Fruit fly (Drosophila melanogaster) whole organism, prepupa: Measurements from ENCODE around the gene t.
A peak's percentile ranks its signal among the peaks of the same experiment; 100 is the strongest.

Source experiments
- CG10631 ChIP-seq: fragments of 200-800 bp; sonication (Bioruptor generic); optimal IDR thresholded peaks from 2 replicates; lab custom pipeline; 2016; ENCODE audit warnings: missing biosample characterization, missing genetic modification characterization
- CG10669 ChIP-seq: fragments of 200-800 bp; sonication (Bioruptor generic); optimal IDR thresholded peaks from 3 replicates; lab custom pipeline; 2018; ENCODE audit warnings: missing biosample characterization, mild to moderate bottlenecking, missing genetic modification characterization, moderate library complexity
- CG11294 ChIP-seq: fragments of 200-800 bp; sonication (Bioruptor generic); IDR thresholded peaks from 2 replicates; pipeline ENCODE4 v1.3.6; 2022; ENCODE audit warnings: missing biosample characterization, missing genetic modification characterization
- CG11762 ChIP-seq: fragments of 200-800 bp; sonication (Bioruptor generic); optimal IDR thresholded peaks from 3 replicates; lab custom pipeline; 2016; ENCODE audit warnings: missing biosample characterization, missing genetic modification characterization; ENCODE audit not compliant: insufficient read depth
- CG11902 ChIP-seq: fragments of 200-800 bp; sonication (Bioruptor generic); optimal IDR thresholded peaks from 3 replicates; lab custom pipeline; 2016; ENCODE audit warnings: missing biosample characterization, missing genetic modification characterization
- CG15336 ChIP-seq: fragments of 200-800 bp; sonication (Bioruptor generic); IDR thresholded peaks from 2 replicates; pipeline ENCODE4 v1.3.6; 2022; ENCODE audit warnings: missing biosample characterization, missing genetic modification characterization
- CG1621 ChIP-seq: fragments of 200-800 bp; sonication (Bioruptor generic); optimal IDR thresholded peaks from 3 replicates; lab custom pipeline; 2018; ENCODE audit warnings: missing biosample characterization, mild to moderate bottlenecking, missing genetic modification characterization
- CG16779 ChIP-seq: fragments of 200-800 bp; sonication (Bioruptor generic); optimal IDR thresholded peaks from 3 replicates; lab custom pipeline; 2017; ENCODE audit warnings: missing biosample characterization, mild to moderate bottlenecking, missing genetic modification characterization
- CG3032 ChIP-seq: fragments of 200-800 bp; optimal IDR thresholded peaks from 2 replicates; lab custom pipeline; 2019; ENCODE audit warnings: missing biosample characterization, mild to moderate bottlenecking, missing genetic modification characterization, moderate library complexity
- CG31627 ChIP-seq: fragments of 200-800 bp; sonication (Bioruptor generic); optimal IDR thresholded peaks from 3 replicates; lab custom pipeline; 2016; ENCODE audit warnings: missing biosample characterization, missing genetic modification characterization
- CG34406 ChIP-seq: fragments of 200-800 bp; sonication (Bioruptor generic); optimal IDR thresholded peaks from 3 replicates; lab custom pipeline; 2016; ENCODE audit warnings: missing biosample characterization, missing genetic modification characterization
- CG3919 ChIP-seq: fragments of 200-800 bp; sonication (Bioruptor generic); optimal IDR thresholded peaks from 3 replicates; lab custom pipeline; 2016; ENCODE audit warnings: missing biosample characterization, missing genetic modification characterization
- CG4318 ChIP-seq: fragments of 200-800 bp; sonication (Bioruptor generic); optimal IDR thresholded peaks from 3 replicates; lab custom pipeline; 2017; ENCODE audit warnings: missing biosample characterization, mild to moderate bottlenecking, missing genetic modification characterization
- CG6276 ChIP-seq: fragments of 200-800 bp; sonication (Bioruptor generic); optimal IDR thresholded peaks from 2 replicates; lab custom pipeline; 2017; ENCODE audit warnings: missing biosample characterization, mild to moderate bottlenecking, missing genetic modification characterization
- CG6792 ChIP-seq: fragments of 200-800 bp; sonication (Bioruptor generic); optimal IDR thresholded peaks from 3 replicates; lab custom pipeline; 2016; ENCODE audit warnings: missing biosample characterization, missing genetic modification characterization
- CG6808 ChIP-seq: fragments of 200-800 bp; sonication (Bioruptor generic); optimal IDR thresholded peaks from 3 replicates; lab custom pipeline; 2017; ENCODE audit warnings: missing biosample characterization, missing genetic modification characterization, mild to moderate bottlenecking, moderate library complexity, missing genetic modification reagents
- CG6854 ChIP-seq: fragments of 200-800 bp; sonication (Bioruptor generic); optimal IDR thresholded peaks from 2 replicates; lab custom pipeline; 2017; ENCODE audit warnings: missing biosample characterization, mild to moderate bottlenecking, missing genetic modification characterization
- CG7368 ChIP-seq: fragments of 200-800 bp; sonication (Bioruptor generic); optimal IDR thresholded peaks from 3 replicates; lab custom pipeline; 2016; ENCODE audit warnings: missing biosample characterization, missing genetic modification characterization
- CG8119 ChIP-seq: fragments of 200-800 bp; sonication (Bioruptor generic); IDR thresholded peaks from 3 replicates; pipeline ENCODE4 v1.3.6; 2022; ENCODE audit warnings: missing biosample characterization, missing genetic modification characterization
- CG8632 ChIP-seq: fragments of 200-800 bp; sonication (Bioruptor generic); optimal IDR thresholded peaks from 3 replicates; lab custom pipeline; 2016; ENCODE audit warnings: missing biosample characterization, missing genetic modification characterization
- CG9139 ChIP-seq: fragments of 200-800 bp; sonication (Bioruptor generic); optimal IDR thresholded peaks from 3 replicates; lab custom pipeline; 2017; ENCODE audit warnings: missing biosample characterization, mild to moderate bottlenecking, missing genetic modification characterization
- Eip78C ChIP-seq: fragments of 200-800 bp; sonication (Bioruptor generic); peaks from one replicate; lab custom pipeline; 2016; ENCODE audit warnings: missing biosample characterization, missing genetic modification characterization
- Ets21C ChIP-seq: fragments of 200-800 bp; sonication (Bioruptor generic); optimal IDR thresholded peaks from 3 replicates; lab custom pipeline; 2016; ENCODE audit warnings: missing biosample characterization, missing genetic modification characterization
- Ets96B ChIP-seq: fragments of 200-800 bp; optimal IDR thresholded peaks from 2 replicates; lab custom pipeline; 2019; ENCODE audit warnings: missing biosample characterization, mild to moderate bottlenecking, missing genetic modification characterization, moderate library complexity
- Gug ChIP-seq: fragments of 200-800 bp; sonication (Bioruptor generic); IDR thresholded peaks from 2 replicates; pipeline ENCODE4 v1.3.6; 2022; ENCODE audit warnings: missing biosample characterization, missing genetic modification characterization
- Hr39 ChIP-seq: fragments of 200-800 bp; sonication (Bioruptor generic); optimal IDR thresholded peaks from 2 replicates; lab custom pipeline; 2016; ENCODE audit warnings: missing biosample characterization, missing genetic modification characterization
- Lpt ChIP-seq: fragments of 200-800 bp; sonication (Bioruptor generic); optimal IDR thresholded peaks from 3 replicates; lab custom pipeline; 2016; ENCODE audit warnings: missing biosample characterization, missing genetic modification characterization
- Met ChIP-seq: fragments of 200-800 bp; sonication (Bioruptor generic); optimal IDR thresholded peaks from 3 replicates; lab custom pipeline; 2016; ENCODE audit warnings: missing biosample characterization, missing genetic modification characterization
- Smox ChIP-seq: fragments of 200-800 bp; sonication (Bioruptor generic); optimal IDR thresholded peaks from 3 replicates; lab custom pipeline; 2016; ENCODE audit warnings: missing biosample characterization, missing genetic modification characterization
- Sox102F ChIP-seq: fragments of 200-800 bp; sonication (Bioruptor generic); optimal IDR thresholded peaks from 2 replicates; lab custom pipeline; 2016; ENCODE audit warnings: missing biosample characterization, mild to moderate bottlenecking, missing genetic modification characterization
- Sox14 ChIP-seq: fragments of 200-800 bp; sonication (Bioruptor generic); optimal IDR thresholded peaks from 3 replicates; lab custom pipeline; 2016; ENCODE audit warnings: missing biosample characterization, missing genetic modification characterization
- Sox15 ChIP-seq: fragments of 200-800 bp; sonication (Bioruptor generic); optimal IDR thresholded peaks from 3 replicates; lab custom pipeline; 2016; ENCODE audit warnings: missing biosample characterization, missing genetic modification characterization
- cyc ChIP-seq: fragments of 200-800 bp; sonication (Bioruptor generic); optimal IDR thresholded peaks from 3 replicates; lab custom pipeline; 2016; ENCODE audit warnings: missing biosample characterization, missing genetic modification characterization
- dac ChIP-seq: fragments of 200-800 bp; sonication (Bioruptor generic); optimal IDR thresholded peaks from 2 replicates; lab custom pipeline; 2017; ENCODE audit warnings: missing biosample characterization, mild to moderate bottlenecking, missing genetic modification characterization
- dsx ChIP-seq: fragments of 200-800 bp; optimal IDR thresholded peaks from 3 replicates; lab custom pipeline; 2019; ENCODE audit warnings: missing biosample characterization, mild to moderate bottlenecking, missing genetic modification characterization, moderate library complexity; ENCODE audit not compliant: poor library complexity, severe bottlenecking
- esn ChIP-seq: fragments of 200-800 bp; sonication (Bioruptor generic); optimal IDR thresholded peaks from 2 replicates; lab custom pipeline; 2016; ENCODE audit warnings: missing biosample characterization, mild to moderate bottlenecking, missing genetic modification characterization, moderate library complexity
- fd59A ChIP-seq: fragments of 200-800 bp; sonication (Bioruptor generic); optimal IDR thresholded peaks from 2 replicates; lab custom pipeline; 2017; ENCODE audit warnings: missing biosample characterization, mild to moderate bottlenecking, missing genetic modification characterization, missing genetic modification reagents
- fkh ChIP-seq: fragments of 200-800 bp; sonication (Bioruptor generic); optimal IDR thresholded peaks from 3 replicates; lab custom pipeline; 2017; ENCODE audit warnings: missing biosample characterization, mild to moderate bottlenecking, missing genetic modification characterization, moderate library complexity
- lz ChIP-seq: fragments of 200-800 bp; sonication (Bioruptor generic); optimal IDR thresholded peaks from 3 replicates; lab custom pipeline; 2016; ENCODE audit warnings: missing biosample characterization, missing genetic modification characterization
- pdm3 ChIP-seq: fragments of 200-800 bp; sonication (Bioruptor generic); optimal IDR thresholded peaks from 3 replicates; lab custom pipeline; 2016; ENCODE audit warnings: missing biosample characterization, missing genetic modification characterization
- salr ChIP-seq, 2 experiments: fragments of 200-800 bp; sonication (Bioruptor generic); optimal IDR thresholded peaks; 3 replicates each; lab custom pipeline; 2016 to 2018; ENCODE audit warnings: missing biosample characterization in 2 of 2, missing genetic modification characterization in 2 of 2, mild to moderate bottlenecking in 1 of 2
- spab ChIP-seq: fragments of 200-800 bp; sonication (Bioruptor generic); optimal IDR thresholded peaks from 2 replicates; lab custom pipeline; 2017; ENCODE audit warnings: missing biosample characterization, mild to moderate bottlenecking, missing genetic modification characterization, missing genetic modification reagents
- svp ChIP-seq: fragments of 200-800 bp; sonication (Bioruptor generic); peaks from one replicate; lab custom pipeline; 2016; ENCODE audit warnings: missing biosample characterization, missing genetic modification characterization
- topi ChIP-seq: fragments of 200-800 bp; sonication (Bioruptor generic); optimal IDR thresholded peaks from 3 replicates; lab custom pipeline; 2016; ENCODE audit warnings: missing biosample characterization, missing genetic modification characterization

t gene

dm6 chrX:9248040-9248439 lies 25.0 kb upstream of the t start (continued):
- no peak for TF ChIP-seq CG11902
- TF ChIP-seq CG8632 (GFP tag; lab: Kevin White, UChicago) = peak; percentile 27
- 0 out of 2 replicates have a peak, but pooled peaks have one; percentile 27 for TF ChIP-seq Gug (GFP tag; lab: Robert Waterston, UW)
- TF ChIP-seq topi = peak; percentile 37
- peak; percentile 24 for TF ChIP-seq CG3032
- peak; percentile 18 for TF ChIP-seq CG6276
- TF ChIP-seq CG11294 = no peak
- TF ChIP-seq spab (GFP tag; lab: Kevin White, UChicago) = no peak
- TF ChIP-seq fd59A = no peak
- no peak for TF ChIP-seq Lpt
- no peak for TF ChIP-seq CG6854
- peak; percentile 46 for TF ChIP-seq CG10669 (GFP tag; lab: Kevin White, UChicago)
- peak; percentile 71 for TF ChIP-seq CG8119 (GFP tag; lab: Robert Waterston, UW)
- peak; percentile 9 for TF ChIP-seq pdm3 (GFP tag; lab: Kevin White, UChicago)
- peak; percentile 24 for TF ChIP-seq dsx
- peak in 1 of 2 experiments; percentile 23 for TF ChIP-seq salr (GFP tag; optimal IDR thresholded peaks at IDR 0.05; lab: Kevin White, UChicago)
- TF ChIP-seq Sox102F (GFP tag; lab: Kevin White, UChicago) = no peak
- peak; percentile 2 for TF ChIP-seq CG11762 (GFP tag; lab: Kevin White, UChicago)
- TF ChIP-seq Smox = peak; percentile 54
- no peak for TF ChIP-seq CG16779 (tag; lab: Kevin White, UChicago)
- TF ChIP-seq CG7368 (GFP tag; lab: Kevin White, UChicago) = no peak
- TF ChIP-seq CG3919 (GFP tag; lab: Kevin White, UChicago) = peak; percentile 55
- TF ChIP-seq Sox15 (GFP tag; lab: Kevin White, UChicago) = peak; percentile 1
- peak; percentile 43 for TF ChIP-seq CG6808 (GFP tag; lab: Kevin White, UChicago)
- no peak for TF ChIP-seq Ets21C
- peak; percentile 13 for TF ChIP-seq cyc (GFP tag; lab: Kevin White, UChicago)
- peak; percentile 13 for TF ChIP-seq CG31627 (GFP tag; lab: Kevin White, UChicago)
- TF ChIP-seq fkh (GFP tag; lab: Kevin White, UChicago) = no peak
- TF ChIP-seq CG10631 (GFP tag; lab: Kevin White, UChicago) = peak; percentile 52
- no peak for TF ChIP-seq CG9139

dm6 chrX:9247171-9247783 lies 24.2 kb upstream of the t start, which contains the start of the genes amx and Dsor1:
amx (minus strand) TSS chrX:9247336.
Dsor1 (plus strand) TSS chrX:9247342.
- TF ChIP-seq svp (GFP tag; lab: Kevin White, UChicago) (peak; percentile 11), Eip78C (GFP tag; lab: Kevin White, UChicago) (peak; percentile 59), esn (GFP tag; lab: Kevin White, UChicago) (no peak), Sox14 (GFP tag; lab: Kevin White, UChicago) (peak; percentile 7)
- TF ChIP-seq, all 60 proteins: peak for 3

- TF ChIP-seq lz (GFP tag; lab: Kevin White, UChicago) (peak; percentile 85), CG15336 (GFP tag; lab: Robert Waterston, UW) (0 out of 2 replicates have a peak, but pooled peaks have one; percentile 33), Lpt (no peak), svp (GFP tag; lab: Kevin White, UChicago) (peak; percentile 82), Hr39 (GFP tag; lab: Kevin White, UChicago) (peak; percentile 77), CG8632 (GFP tag; lab: Kevin White, UChicago) (no peak), esn (GFP tag; lab: Kevin White, UChicago) (peak; percentile 65), topi (no peak), CG31627 (GFP tag; lab: Kevin White, UChicago) (peak; percentile 76), CG6854 (no peak), cyc (GFP tag; lab: Kevin White, UChicago) (peak; percentile 71), Ets96B (tag; lab: Kevin White, UChicago) (peak; percentile 39), CG6792 (GFP tag; lab: Kevin White, UChicago) (peak; percentile 39), CG11902 (peak; percentile 45), CG1621 (tag; lab: Kevin White, UChicago) (no peak), CG3919 (GFP tag; lab: Kevin White, UChicago) (no peak), fd59A (peak; percentile 20), Met (GFP tag; lab: Kevin White, UChicago) (no peak), CG3032 (peak; percentile 65), Ets21C (no peak), CG11294 (0 out of 2 replicates have a peak, but pooled peaks have one; percentile 35), CG4318 (GFP tag; lab: Kevin White, UChicago) (no peak), Sox15 (GFP tag; lab: Kevin White, UChicago) (peak; percentile 40), CG34406 (GFP tag; lab: Kevin White, UChicago) (peak; percentile 38), dac (GFP tag; lab: Kevin White, UChicago) (no peak), Gug (GFP tag; lab: Robert Waterston, UW) (peak; percentile 40)
Observed at dm6 chrX:9243417-9243884, 20.4 kb upstream of the t start, which contains the start of the genes mxc and Larp7. mxc (minus strand) TSS chrX:9243467. Larp7 (plus strand) TSS chrX:9243817.
